Worm (Caenorhabditis elegans): ENCODE measurements around the gene Y7A5A.9.

Y7A5A.9 gene

DNA sequence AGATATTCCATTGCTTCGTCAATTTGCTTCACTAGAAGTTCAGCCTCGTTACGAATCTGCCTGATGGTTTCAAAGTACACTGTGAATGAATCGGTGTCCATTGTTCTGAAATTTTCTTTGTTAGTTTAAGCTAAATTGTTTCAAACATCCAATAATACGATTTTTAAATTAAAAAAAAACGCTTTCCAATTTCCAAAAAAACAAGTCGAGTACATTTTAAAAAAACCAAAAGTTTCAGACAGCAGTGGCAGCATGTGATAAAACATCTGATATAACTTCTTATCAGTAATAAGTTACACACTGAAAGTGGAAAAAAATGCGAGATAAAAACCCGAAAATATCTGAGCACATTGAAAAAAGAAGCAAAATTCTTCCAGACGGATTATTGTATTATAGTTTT is 27.4 kb upstream of the Y7A5A.9 start, which contains the start of gene Y7A5A.6:
Y7A5A.6 (minus strand) TSS at position 101 of the 400 bp plus-strand sequence.
- no peak for TF ChIP-seq ama-1 (optimal IDR thresholded peaks at IDR 0.05)
- TF ChIP-seq flt-1 (GFP tag; IDR thresholded peaks at IDR 0.05): no peak
- no peak for TF ChIP-seq ceh-36 (tag; optimal IDR thresholded peaks at IDR 0.05)
- TF ChIP-seq ets-7 (tag; optimal IDR thresholded peaks at IDR 0.05): no peak
- no peak for TF ChIP-seq B0310.2 (tag; optimal IDR thresholded peaks at IDR 0.05)
- TF ChIP-seq aly-1 (tag; optimal IDR thresholded peaks at IDR 0.05): no peak
- TF ChIP-seq tra-4 (tag; optimal IDR thresholded peaks at IDR 0.05): no peak
- no peak for TF ChIP-seq tbx-11 (GFP tag; IDR thresholded peaks at IDR 0.05)
- TF ChIP-seq hmbx-1 (tag; optimal IDR thresholded peaks at IDR 0.05): no peak
- TF ChIP-seq pes-1 (GFP tag; IDR thresholded peaks at IDR 0.05): no peak
- no peak for TF ChIP-seq hmg-4 (GFP tag; optimal IDR thresholded peaks at IDR 0.05)
- TF ChIP-seq scrt-1 (GFP tag; IDR thresholded peaks at IDR 0.05): no peak
- no peak for TF ChIP-seq hnd-1 (tag; optimal IDR thresholded peaks at IDR 0.05)
- no peak for TF ChIP-seq ceh-13 (GFP tag; optimal IDR thresholded peaks at IDR 0.05)
- TF ChIP-seq sea-1 (GFP tag; conservative IDR thresholded peaks at IDR 0.05): no peak
- TF ChIP-seq F13C5.2 (tag; optimal IDR thresholded peaks at IDR 0.05): no peak
- no peak for TF ChIP-seq tbx-37 (GFP tag; conservative IDR thresholded peaks at IDR 0.05)

DNA sequence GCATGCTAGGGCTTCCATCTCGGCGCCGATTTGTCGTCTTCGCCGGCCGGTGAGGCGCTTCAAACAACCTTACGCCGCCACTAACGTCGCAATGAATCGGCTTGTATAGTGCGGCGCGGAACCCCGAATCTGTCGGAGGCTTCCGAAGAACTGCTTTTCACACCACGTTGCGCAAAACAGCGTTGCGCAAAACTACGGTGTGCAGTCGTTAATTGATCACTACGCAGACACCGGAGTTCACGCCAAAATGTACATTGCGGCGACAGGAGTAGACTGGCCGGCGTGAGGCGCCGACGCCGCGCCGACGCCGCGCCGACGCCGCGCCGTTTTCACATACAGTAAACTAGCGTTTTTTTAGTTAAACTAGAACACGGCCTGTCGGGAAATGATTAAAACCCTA is 25.1 kb upstream of the Y7A5A.9 start:
- TF ChIP-seq tbx-11 (GFP tag; IDR thresholded peaks at IDR 0.05): no peak
- TF ChIP-seq ceh-36 (tag; optimal IDR thresholded peaks at IDR 0.05): no peak
- no peak for TF ChIP-seq scrt-1 (GFP tag; IDR thresholded peaks at IDR 0.05)
- TF ChIP-seq tbx-37 (GFP tag; conservative IDR thresholded peaks at IDR 0.05): no peak
- no peak for TF ChIP-seq ama-1 (optimal IDR thresholded peaks at IDR 0.05)
- TF ChIP-seq pes-1 (GFP tag; IDR thresholded peaks at IDR 0.05): no peak
- no peak for TF ChIP-seq F13C5.2 (tag; optimal IDR thresholded peaks at IDR 0.05)
- no peak for TF ChIP-seq B0310.2 (tag; optimal IDR thresholded peaks at IDR 0.05)
- no peak for TF ChIP-seq tra-4 (tag; optimal IDR thresholded peaks at IDR 0.05)
- TF ChIP-seq hmbx-1 (tag; optimal IDR thresholded peaks at IDR 0.05): no peak
- no peak for TF ChIP-seq aly-1 (tag; optimal IDR thresholded peaks at IDR 0.05)
- TF ChIP-seq hmg-4 (GFP tag; optimal IDR thresholded peaks at IDR 0.05): no peak

DNA sequence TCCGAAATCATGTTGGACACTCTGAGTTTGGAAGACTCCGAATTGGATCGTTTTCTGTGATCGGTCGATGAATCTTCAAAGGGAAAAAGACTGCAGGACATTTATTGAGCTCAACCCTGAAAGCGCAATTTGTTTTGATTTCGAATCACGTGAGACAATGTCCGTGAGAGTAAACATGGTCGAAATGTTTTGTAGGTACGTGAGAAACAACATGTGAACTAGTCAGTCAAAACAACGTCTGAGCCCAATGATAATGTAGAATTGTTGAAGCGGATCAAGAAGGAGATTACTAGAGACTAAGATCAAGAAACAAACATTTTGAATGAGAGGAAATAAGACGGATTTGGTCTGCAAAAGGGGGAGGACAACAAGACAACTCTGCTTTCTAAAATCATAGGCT is 22.9 kb upstream of the Y7A5A.9 start, which contains the start of gene Y7A5A.7:
Y7A5A.7 (minus strand) TSS at position 101 of the 400 bp plus-strand sequence.
- TF ChIP-seq hmbx-1 (tag; optimal IDR thresholded peaks at IDR 0.05) (no peak), scrt-1 (GFP tag; IDR thresholded peaks at IDR 0.05) (no peak), hnd-1 (tag; optimal IDR thresholded peaks at IDR 0.05) (no peak), aly-1 (tag; optimal IDR thresholded peaks at IDR 0.05) (no peak), pes-1 (GFP tag; IDR thresholded peaks at IDR 0.05) (no peak), ceh-13 (GFP tag; optimal IDR thresholded peaks at IDR 0.05) (no peak), hmg-4 (GFP tag; optimal IDR thresholded peaks at IDR 0.05) (no peak), ceh-36 (tag; optimal IDR thresholded peaks at IDR 0.05) (no peak), tbx-11 (GFP tag; IDR thresholded peaks at IDR 0.05) (no peak), tbx-37 (GFP tag; conservative IDR thresholded peaks at IDR 0.05) (no peak), sea-1 (GFP tag; conservative IDR thresholded peaks at IDR 0.05) (no peak), ets-7 (tag; optimal IDR thresholded peaks at IDR 0.05) (no peak), ama-1 (optimal IDR thresholded peaks at IDR 0.05) (no peak), F13C5.2 (tag; optimal IDR thresholded peaks at IDR 0.05) (no peak)

ce11 chrX:15811341-15811740 is 15.6 kb upstream of the Y7A5A.9 start:
- TF ChIP-seq flt-1 (GFP tag; IDR thresholded peaks at IDR 0.05) (no peak), scrt-1 (GFP tag; IDR thresholded peaks at IDR 0.05) (no peak), hmg-4 (GFP tag; optimal IDR thresholded peaks at IDR 0.05) (no peak), pes-1 (GFP tag; IDR thresholded peaks at IDR 0.05) (no peak), B0310.2 (tag; optimal IDR thresholded peaks at IDR 0.05) (no peak)

- TF ChIP-seq flt-1 (GFP tag; IDR thresholded peaks at IDR 0.05) (no peak), ets-7 (tag; optimal IDR thresholded peaks at IDR 0.05) (no peak), tbx-37 (GFP tag; conservative IDR thresholded peaks at IDR 0.05) (no peak)
Observed at ce11 chrX:15814548-15814947, 12.4 kb upstream of the Y7A5A.9 start.

- TF ChIP-seq ama-1 (optimal IDR thresholded peaks at IDR 0.05) (no peak), tra-4 (tag; optimal IDR thresholded peaks at IDR 0.05) (no peak), tbx-37 (GFP tag; conservative IDR thresholded peaks at IDR 0.05) (no peak), ceh-36 (tag; optimal IDR thresholded peaks at IDR 0.05) (no peak), F13C5.2 (tag; optimal IDR thresholded peaks at IDR 0.05) (no peak)
Observed at ce11 chrX:15822197-15822596, 4.8 kb upstream of the Y7A5A.9 start, which contains the start of gene Y7A5A.8. TSS of gene Y7A5A.8 (plus strand) at chrX:15822497.

DNA sequence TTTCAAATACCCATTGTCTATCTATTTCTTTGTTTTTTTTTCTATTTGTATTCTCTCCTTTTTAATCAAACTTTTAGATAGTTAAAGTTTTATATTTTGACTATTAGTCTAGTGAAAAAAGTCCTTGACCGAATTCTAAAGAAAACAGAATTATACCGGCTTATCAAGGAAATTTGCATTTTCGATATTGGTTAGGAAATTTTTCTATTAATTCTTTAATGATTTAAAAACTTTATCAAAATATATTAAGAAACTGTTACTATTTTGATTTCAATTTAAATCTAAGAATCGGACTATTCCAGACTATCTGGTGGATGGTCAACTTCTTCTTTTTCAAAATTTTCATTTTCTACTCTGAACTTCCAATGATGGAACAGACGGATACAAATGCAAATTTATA is 1.1 kb downstream of the Y7A5A.9 start, which contains the start of gene Y7A5A.20:
Y7A5A.20 (plus strand) TSS at position 301 of the 400 bp plus-strand sequence.
- no peak for TF ChIP-seq B0310.2 (tag; optimal IDR thresholded peaks at IDR 0.05)
- no peak for TF ChIP-seq aly-1 (tag; optimal IDR thresholded peaks at IDR 0.05)
- TF ChIP-seq tbx-37 (GFP tag; conservative IDR thresholded peaks at IDR 0.05): no peak
- TF ChIP-seq hmg-4 (GFP tag; optimal IDR thresholded peaks at IDR 0.05): no peak
- TF ChIP-seq hnd-1 (tag; optimal IDR thresholded peaks at IDR 0.05): no peak
- no peak for TF ChIP-seq ama-1 (optimal IDR thresholded peaks at IDR 0.05)
- no peak for TF ChIP-seq tra-4 (tag; optimal IDR thresholded peaks at IDR 0.05)
- no peak for TF ChIP-seq flt-1 (GFP tag; IDR thresholded peaks at IDR 0.05)
- no peak for TF ChIP-seq pes-1 (GFP tag; IDR thresholded peaks at IDR 0.05)
- no peak for TF ChIP-seq sea-1 (GFP tag; conservative IDR thresholded peaks at IDR 0.05)
- no peak for TF ChIP-seq ets-7 (tag; optimal IDR thresholded peaks at IDR 0.05)
- TF ChIP-seq ceh-13 (GFP tag; optimal IDR thresholded peaks at IDR 0.05): no peak
- TF ChIP-seq scrt-1 (GFP tag; IDR thresholded peaks at IDR 0.05): no peak
- no peak for TF ChIP-seq F13C5.2 (tag; optimal IDR thresholded peaks at IDR 0.05)
- no peak for TF ChIP-seq hmbx-1 (tag; optimal IDR thresholded peaks at IDR 0.05)
- no peak for TF ChIP-seq tbx-11 (GFP tag; IDR thresholded peaks at IDR 0.05)

DNA sequence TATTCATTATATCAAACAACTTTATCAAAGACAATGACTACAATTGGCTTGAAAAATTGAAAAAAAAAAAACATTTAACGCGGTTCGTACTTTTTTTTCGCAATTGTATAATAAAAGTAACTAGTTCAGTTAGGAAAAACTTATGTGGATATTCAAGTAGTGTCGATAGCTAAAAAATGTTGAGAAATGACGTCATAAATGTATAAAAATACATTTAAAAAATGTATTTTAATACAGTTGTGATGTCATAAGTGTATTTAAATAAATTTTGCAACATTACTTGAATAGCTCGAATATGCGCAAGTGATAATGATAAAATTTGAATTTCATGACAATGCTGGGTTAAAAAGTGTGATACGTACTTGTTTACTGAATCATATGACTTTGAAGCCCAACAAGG is 4.6 kb downstream of the Y7A5A.9 start:
- TF ChIP-seq B0310.2 (tag; optimal IDR thresholded peaks at IDR 0.05) (no peak), scrt-1 (GFP tag; IDR thresholded peaks at IDR 0.05) (no peak)
